Worm (Caenorhabditis elegans): ENCODE data around the gene clec-162.

DNA sequence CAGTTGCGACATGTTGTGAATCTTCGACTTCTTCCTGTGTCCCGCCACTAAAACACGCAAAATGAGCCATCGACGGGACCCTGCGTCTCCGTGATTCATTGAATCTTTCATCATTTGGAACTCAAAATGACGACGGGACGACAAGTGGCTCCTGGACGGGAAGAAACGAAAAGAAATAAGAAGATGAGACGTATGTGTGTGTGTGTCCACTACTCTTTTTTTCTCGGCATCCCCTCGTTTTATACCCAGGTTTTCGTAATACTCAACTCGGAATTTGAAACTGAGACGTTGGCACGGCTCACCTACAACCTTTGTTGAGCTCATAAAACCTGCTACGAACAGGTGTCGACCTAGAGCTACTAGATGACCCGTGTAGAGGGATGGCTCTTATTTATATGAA is 19.5 kb upstream of the clec-162 start:
- TF ChIP-seq ztf-23 (GFP tag; IDR thresholded peaks at IDR 0.05): no peak
- no peak for TF ChIP-seq tab-1 (GFP tag; IDR thresholded peaks at IDR 0.05)
- no peak for TF ChIP-seq cog-1 (tag; optimal IDR thresholded peaks at IDR 0.05)
